Fruit fly (Drosophila melanogaster) whole organism, embryonic: Measurements from ENCODE around the gene CG43135.

ENCODE experiments used
- CG10267 ChIP-seq: fragments of 200-800 bp; sonication (Bioruptor generic); optimal IDR thresholded peaks from 2 replicates; lab custom pipeline; 2018; ENCODE audit warnings: missing biosample characterization, mild to moderate bottlenecking, missing genetic modification characterization, moderate library complexity
- CG10565 ChIP-seq: fragments of 200-800 bp; sonication (Bioruptor generic); optimal IDR thresholded peaks from 3 replicates; lab custom pipeline; 2016; ENCODE audit warnings: missing biosample characterization, mild to moderate bottlenecking, missing genetic modification characterization
- CG11696 ChIP-seq: fragments of 200-800 bp; sonication (Bioruptor generic); IDR thresholded peaks from 2 replicates; pipeline ENCODE4 v1.3.6; 2022; ENCODE audit warnings: missing biosample characterization, missing genetic modification characterization
- CG12299 ChIP-seq: fragments of 200-800 bp; sonication (Bioruptor generic); optimal IDR thresholded peaks from 2 replicates; lab custom pipeline; 2018; ENCODE audit warnings: missing biosample characterization, mild to moderate bottlenecking, missing genetic modification characterization
- CG12659 ChIP-seq: fragments of 200-800 bp; sonication (Bioruptor generic); optimal IDR thresholded peaks from 3 replicates; lab custom pipeline; 2017; ENCODE audit warnings: mild to moderate bottlenecking, missing biosample characterization, missing genetic modification reagents, missing genetic modification characterization
- CG14014 ChIP-seq: fragments of 200-800 bp; sonication (Bioruptor generic); IDR thresholded peaks from 2 replicates; pipeline ENCODE4 v1.3.6; 2022; ENCODE audit warnings: missing biosample characterization, missing genetic modification characterization
- CG14710 ChIP-seq: fragments of 200-800 bp; sonication (Bioruptor generic); optimal IDR thresholded peaks from 3 replicates; lab custom pipeline; 2019; ENCODE audit warnings: missing biosample characterization, mild to moderate bottlenecking, missing genetic modification characterization, moderate library complexity
- CG15073 ChIP-seq: fragments of 200-800 bp; sonication (Bioruptor generic); optimal IDR thresholded peaks from 2 replicates; lab custom pipeline; 2016; ENCODE audit warnings: missing biosample characterization, missing genetic modification characterization
- CG1529 ChIP-seq: fragments of 200-800 bp; sonication (Bioruptor generic); optimal IDR thresholded peaks from 3 replicates; lab custom pipeline; 2018; ENCODE audit warnings: missing biosample characterization, missing genetic modification characterization
- CG15479 ChIP-seq: fragments of 200-800 bp; sonication (Bioruptor generic); optimal IDR thresholded peaks from 3 replicates; lab custom pipeline; 2019; ENCODE audit warnings: missing biosample characterization, mild to moderate bottlenecking, missing genetic modification characterization, moderate library complexity
- CG16815 ChIP-seq: fragments of 200-800 bp; sonication (Bioruptor generic); optimal IDR thresholded peaks from 3 replicates; lab custom pipeline; 2017; ENCODE audit warnings: missing biosample characterization, mild to moderate bottlenecking, missing genetic modification characterization
- CG17385 ChIP-seq: fragments of 200-800 bp; sonication (Bioruptor generic); optimal IDR thresholded peaks from 3 replicates; lab custom pipeline; 2018; ENCODE audit warnings: missing biosample characterization, mild to moderate bottlenecking, missing genetic modification characterization
- CG18619 ChIP-seq: fragments of 200-800 bp; sonication (Bioruptor generic); optimal IDR thresholded peaks from 3 replicates; lab custom pipeline; 2017; ENCODE audit warnings: missing biosample characterization, mild to moderate bottlenecking, missing genetic modification characterization
- CG31365 ChIP-seq: fragments of 200-800 bp; sonication (Bioruptor generic); optimal IDR thresholded peaks from 2 replicates; lab custom pipeline; 2018; ENCODE audit warnings: missing biosample characterization, mild to moderate bottlenecking, missing genetic modification characterization
- CG31388 ChIP-seq: fragments of 200-800 bp; sonication (Bioruptor generic); optimal IDR thresholded peaks from 2 replicates; lab custom pipeline; 2016; ENCODE audit warnings: missing biosample characterization, missing genetic modification characterization
- CG32772 ChIP-seq: fragments of 200-800 bp; sonication (Bioruptor generic); IDR thresholded peaks from 2 replicates; pipeline ENCODE4 v1.3.6; 2022; ENCODE audit warnings: missing biosample characterization, missing genetic modification characterization
- CG34376 ChIP-seq: fragments of 200-800 bp; sonication (Bioruptor generic); optimal IDR thresholded peaks from 2 replicates; lab custom pipeline; 2018; ENCODE audit warnings: missing biosample characterization, mild to moderate bottlenecking, missing genetic modification characterization
- CG4707 ChIP-seq: fragments of 200-800 bp; sonication (Bioruptor generic); optimal IDR thresholded peaks from 2 replicates; lab custom pipeline; 2018; ENCODE audit warnings: missing biosample characterization, mild to moderate bottlenecking, missing genetic modification characterization, moderate library complexity
- CG4730 ChIP-seq: fragments of 200-800 bp; sonication (Bioruptor generic); IDR thresholded peaks from 2 replicates; pipeline ENCODE4 v1.3.6; 2022; ENCODE audit warnings: missing biosample characterization, missing genetic modification characterization
- CG6765 ChIP-seq: fragments of 200-800 bp; sonication (Bioruptor generic); optimal IDR thresholded peaks from 3 replicates; lab custom pipeline; 2017; ENCODE audit warnings: missing biosample characterization, mild to moderate bottlenecking, missing genetic modification characterization
- CG9932 ChIP-seq: fragments of 200-800 bp; sonication (Bioruptor generic); IDR thresholded peaks from 2 replicates; pipeline ENCODE4 v1.3.6; 2022; ENCODE audit warnings: missing biosample characterization, missing genetic modification characterization
- Deaf1 ChIP-seq: fragments of 200-800 bp; optimal IDR thresholded peaks from 3 replicates; lab custom pipeline; 2019; ENCODE audit warnings: missing biosample characterization, mild to moderate bottlenecking, missing genetic modification characterization, moderate library complexity
- Hey ChIP-seq: fragments of 200-800 bp; sonication (Bioruptor generic); optimal IDR thresholded peaks from 3 replicates; lab custom pipeline; 2018; ENCODE audit warnings: missing biosample characterization, mild to moderate bottlenecking, missing genetic modification characterization
- Hmr ChIP-seq: fragments of 200-800 bp; sonication (Bioruptor generic); optimal IDR thresholded peaks from 3 replicates; lab custom pipeline; 2017; ENCODE audit warnings: mild to moderate bottlenecking, missing biosample characterization, missing genetic modification reagents, missing genetic modification characterization
- Hr51 ChIP-seq, 2 experiments: fragments of 200-800 bp; sonication (Bioruptor generic); optimal IDR thresholded peaks; 2 replicates in 1 of 2; 3 replicates in 1 of 2; lab custom pipeline; 2016 to 2018; ENCODE audit warnings: missing biosample characterization in 2 of 2, missing genetic modification characterization in 2 of 2, mild to moderate bottlenecking in 1 of 2, moderate library complexity in 1 of 2
- Hr78 ChIP-seq, 2 experiments: fragments of 200-800 bp in 1 of 2; fragments of >200 bp in 1 of 2; sonication (Bioruptor generic) in 1 of 2; optimal IDR thresholded peaks; 2 replicates each; lab custom pipeline; 2017 to 2019; ENCODE audit warnings: missing biosample characterization in 2 of 2, missing genetic modification characterization in 2 of 2, mild to moderate bottlenecking in 1 of 2, moderate library complexity in 1 of 2
- Lhr ChIP-seq: fragments of 200-800 bp; sonication (Bioruptor generic); optimal IDR thresholded peaks from 3 replicates; lab custom pipeline; 2017; ENCODE audit warnings: mild to moderate bottlenecking, missing biosample characterization, missing genetic modification reagents, missing genetic modification characterization
- Oli ChIP-seq: fragments of 200-800 bp; sonication (Bioruptor generic); optimal IDR thresholded peaks from 2 replicates; lab custom pipeline; 2018; ENCODE audit warnings: missing biosample characterization, mild to moderate bottlenecking, missing genetic modification characterization, moderate library complexity
- Sox102F ChIP-seq: fragments of 200-800 bp; sonication (Bioruptor generic); optimal IDR thresholded peaks from 2 replicates; lab custom pipeline; 2018; ENCODE audit warnings: missing biosample characterization, mild to moderate bottlenecking, missing genetic modification characterization, moderate library complexity
- Taf1 ChIP-seq: fragments of 200-800 bp; sonication (Bioruptor generic); IDR thresholded peaks from 2 replicates; pipeline ENCODE4 v1.3.6; 2022; ENCODE audit warnings: missing biosample characterization, missing genetic modification characterization
- al ChIP-seq: fragments of 200-800 bp; sonication (Bioruptor generic); IDR thresholded peaks from 2 replicates; pipeline ENCODE4 v1.3.6; 2022; ENCODE audit warnings: missing biosample characterization, missing genetic modification characterization
- bcd ChIP-seq: fragments of 200-800 bp; sonication (Bioruptor generic); optimal IDR thresholded peaks from 2 replicates; lab custom pipeline; 2017; ENCODE audit warnings: missing biosample characterization, mild to moderate bottlenecking, missing genetic modification characterization
- chif ChIP-seq, 2 experiments: fragments of 200-800 bp; sonication (Bioruptor generic); optimal IDR thresholded peaks; 3 replicates each; lab custom pipeline; 2016; ENCODE audit warnings: missing biosample characterization in 2 of 2, missing genetic modification characterization in 2 of 2
- dm ChIP-seq: fragments of 200-800 bp; sonication (Bioruptor generic); optimal IDR thresholded peaks from 3 replicates; lab custom pipeline; 2016; ENCODE audit warnings: missing biosample characterization, missing genetic modification characterization
- dysf ChIP-seq: fragments of 200-800 bp; sonication (Bioruptor generic); IDR thresholded peaks from 3 replicates; pipeline ENCODE4 v1.3.6; 2022; ENCODE audit warnings: missing biosample characterization, missing genetic modification characterization
- emc ChIP-seq: fragments of 200-800 bp; sonication (Bioruptor generic); optimal IDR thresholded peaks from 2 replicates; lab custom pipeline; 2016; ENCODE audit warnings: missing biosample characterization, missing genetic modification characterization
- exex ChIP-seq: fragments of 200-800 bp; sonication (Bioruptor generic); optimal IDR thresholded peaks from 4 replicates; lab custom pipeline; 2018; ENCODE audit warnings: missing biosample characterization, mild to moderate bottlenecking, missing genetic modification characterization, moderate library complexity
- fd64A ChIP-seq: fragments of 200-800 bp; sonication (Bioruptor generic); optimal IDR thresholded peaks from 3 replicates; lab custom pipeline; 2018; ENCODE audit warnings: missing biosample characterization, mild to moderate bottlenecking, missing genetic modification characterization
- inv ChIP-seq: fragments of 200-800 bp; sonication (Bioruptor generic); IDR thresholded peaks from 2 replicates; pipeline ENCODE4 v1.3.6; 2022; ENCODE audit warnings: missing biosample characterization, missing genetic modification characterization; ENCODE audit not compliant: partially characterized antibody
- kah ChIP-seq: fragments of 200-800 bp; sonication (Bioruptor generic); optimal IDR thresholded peaks from 2 replicates; lab custom pipeline; 2018; ENCODE audit warnings: missing biosample characterization, mild to moderate bottlenecking, missing genetic modification characterization
- lmd ChIP-seq: fragments of 200-800 bp; sonication (Bioruptor generic); IDR thresholded peaks from 2 replicates; pipeline ENCODE4 v1.3.6; 2022; ENCODE audit warnings: missing biosample characterization, missing genetic modification characterization
- nau ChIP-seq: fragments of 200-800 bp; sonication (Bioruptor generic); optimal IDR thresholded peaks from 3 replicates; lab custom pipeline; 2017; ENCODE audit warnings: missing biosample characterization, mild to moderate bottlenecking, missing genetic modification characterization, missing genetic modification reagents
- oc ChIP-seq: fragments of 200-800 bp; sonication (Bioruptor generic); optimal IDR thresholded peaks from 2 replicates; lab custom pipeline; 2018; ENCODE audit warnings: missing biosample characterization, mild to moderate bottlenecking, missing genetic modification characterization, moderate library complexity
- pros ChIP-seq: fragments of 200-800 bp; sonication (Bioruptor generic); optimal IDR thresholded peaks from 3 replicates; lab custom pipeline; 2019; ENCODE audit warnings: missing biosample characterization, mild to moderate bottlenecking, missing genetic modification characterization, moderate library complexity
- schlank ChIP-seq: fragments of 200-800 bp; sonication (Bioruptor generic); optimal IDR thresholded peaks from 2 replicates; lab custom pipeline; 2018; ENCODE audit warnings: missing biosample characterization, mild to moderate bottlenecking, missing genetic modification characterization
- ssp ChIP-seq: fragments of 200-800 bp; sonication (Bioruptor generic); IDR thresholded peaks from 2 replicates; pipeline ENCODE4 v1.3.6; 2022; ENCODE audit warnings: missing biosample characterization, missing genetic modification characterization
- tap ChIP-seq: fragments of 200-800 bp; optimal IDR thresholded peaks from 3 replicates; lab custom pipeline; 2019; ENCODE audit warnings: missing biosample characterization, mild to moderate bottlenecking, missing genetic modification characterization, moderate library complexity
- wek ChIP-seq: fragments of 200-800 bp; sonication (Bioruptor generic); optimal IDR thresholded peaks from 3 replicates; lab custom pipeline; 2018; ENCODE audit warnings: missing biosample characterization, mild to moderate bottlenecking, missing genetic modification characterization, moderate library complexity
- zfh1 ChIP-seq: fragments of 200-800 bp; sonication (Bioruptor generic); IDR thresholded peaks from 3 replicates; pipeline ENCODE4 v1.3.6; 2022; ENCODE audit warnings: missing biosample characterization, missing genetic modification characterization

CG43135 gene

DNA sequence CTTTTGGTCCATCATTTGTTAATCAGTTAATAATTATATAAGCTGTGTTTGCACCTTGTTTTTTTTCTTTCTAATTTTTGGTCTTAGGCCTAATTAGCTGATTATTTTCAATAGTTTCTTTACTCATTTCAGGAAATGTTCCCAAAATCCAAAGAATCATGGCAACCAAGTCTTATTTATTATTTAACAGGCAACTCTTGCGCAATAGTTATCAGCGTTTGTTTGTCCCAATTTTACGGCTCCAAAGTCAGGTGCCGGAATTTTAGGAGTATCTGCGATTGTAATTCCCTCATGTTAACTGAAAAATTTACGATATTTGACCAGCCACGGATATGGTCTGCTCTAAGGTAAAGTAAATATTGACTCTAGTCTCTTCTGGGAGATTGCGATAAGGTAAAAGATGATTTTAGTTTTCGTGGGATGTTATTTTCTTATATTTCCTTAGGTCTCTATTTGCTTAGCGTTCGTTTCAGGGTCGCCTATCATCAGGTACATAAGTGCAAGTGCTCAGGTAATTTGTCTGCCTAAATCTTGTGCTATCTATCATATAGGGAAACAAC lies 45.9 kb upstream of the CG43135 start:
- TF ChIP-seq wek (GFP tag; lab: Kevin White, UChicago) (peak; percentile 46), CG6765 (GFP tag; lab: Kevin White, UChicago) (peak; percentile 14), Taf1 (GFP tag; lab: Robert Waterston, UW) (no peak), CG15479 (GFP tag; lab: Kevin White, UChicago) (peak; percentile 74), CG18619 (GFP tag; lab: Kevin White, UChicago) (peak; percentile 52), ssp (GFP tag; lab: Robert Waterston, UW) (no peak), tap (tag; lab: Kevin White, UChicago) (peak; percentile 2), Deaf1 (tag; lab: Kevin White, UChicago) (no peak), bcd (no peak), CG9932 (GFP tag; lab: Robert Waterston, UW) (no peak), CG31365 (tag; lab: Kevin White, UChicago) (peak; percentile 38), CG12299 (tag; lab: Kevin White, UChicago) (peak; percentile 53), dm (no peak), CG12659 (GFP tag; lab: Kevin White, UChicago) (peak; percentile 37), CG10565 (no peak), zfh1 (GFP tag; lab: Robert Waterston, UW) (0 out of 3 replicates have a peak, but pooled peaks have one; percentile 36), dysf (GFP tag; lab: Robert Waterston, UW) (no peak), inv (GFP tag; lab: Robert Waterston, UW) (no peak), CG14014 (peak; percentile 49; the same call in 1 of the 2 replicates), chif (GFP tag; optimal IDR thresholded peaks at IDR 0.05; lab: Kevin White, UChicago) (no peak), emc (GFP tag; lab: Kevin White, UChicago) (no peak), CG15073 (GFP tag; lab: Kevin White, UChicago) (no peak), CG34376 (GFP tag; lab: Kevin White, UChicago) (peak; percentile 37), Hmr (GFP tag; lab: Kevin White, UChicago) (peak; percentile 66), al (GFP tag; lab: Robert Waterston, UW) (no peak), schlank (tag; lab: Kevin White, UChicago) (peak; percentile 40), fd64A (GFP tag; lab: Kevin White, UChicago) (peak; percentile 49), CG16815 (GFP tag; lab: Kevin White, UChicago) (no peak), Sox102F (no peak), CG10267 (tag; lab: Kevin White, UChicago) (peak; percentile 12), lmd (GFP tag; lab: Robert Waterston, UW) (no peak), CG4707 (GFP tag; lab: Kevin White, UChicago) (peak; percentile 42), CG11696 (no peak), oc (tag; lab: Kevin White, UChicago) (peak; percentile 1), Hr78 (GFP tag; optimal IDR thresholded peaks at IDR 0.05; lab: Kevin White, UChicago) (peak in 1 of 2 experiments; percentile 6), Oli (tag; lab: Kevin White, UChicago) (no peak), Hey (tag; lab: Kevin White, UChicago) (peak; percentile 36), CG32772 (GFP tag; lab: Robert Waterston, UW) (no peak), CG14710 (tag; lab: Kevin White, UChicago) (peak; percentile 30), exex (tag; lab: Kevin White, UChicago) (peak; percentile 21), nau (GFP tag; lab: Kevin White, UChicago) (peak; percentile 75), Hr51 (GFP tag; optimal IDR thresholded peaks at IDR 0.05; lab: Kevin White, UChicago) (peak; percentile 15 to 25), pros (GFP tag; lab: Kevin White, UChicago) (peak; percentile 44), CG4730 (GFP tag; lab: Robert Waterston, UW) (no peak), Lhr (GFP tag; lab: Kevin White, UChicago) (peak; percentile 21), kah (GFP tag; lab: Kevin White, UChicago) (no peak), CG31388 (GFP tag; lab: Kevin White, UChicago) (no peak), CG17385 (GFP tag; lab: Kevin White, UChicago) (peak; percentile 43), CG1529 (GFP tag; lab: Kevin White, UChicago) (peak; percentile 32)
